Fruit fly (Drosophila melanogaster): Measurements from ENCODE around the gene CG15635.

DNA sequence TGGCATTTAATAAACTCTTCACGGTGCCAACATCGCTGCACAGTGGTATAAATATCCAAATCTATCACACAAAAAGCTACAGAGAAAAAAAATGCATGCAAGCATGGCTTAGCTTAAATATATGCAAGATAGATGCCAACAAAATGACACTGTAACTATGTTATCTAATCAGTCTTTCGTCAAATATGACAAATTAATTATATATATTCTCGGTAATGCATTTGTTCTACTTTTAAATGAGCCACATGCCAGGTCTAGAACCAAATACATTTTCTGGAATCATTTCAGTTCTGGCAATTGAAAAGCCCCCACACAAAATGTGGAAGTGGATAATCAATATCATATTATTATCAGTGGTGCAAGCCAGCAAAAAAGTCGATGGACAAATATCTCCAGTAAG lies 1.8 kb upstream of the CG15635 start, which contains the start of gene BG642163:
- TF ChIP-seq insv (optimal IDR thresholded peaks at IDR 0.05) (no peak), Sin3A (optimal IDR thresholded peaks at IDR 0.05) (no peak), psq (optimal IDR thresholded peaks at IDR 0.05) (no peak), h (optimal IDR thresholded peaks at IDR 0.05) (no peak), ttk (optimal IDR thresholded peaks at IDR 0.05) (no peak), Myc (optimal IDR thresholded peaks at IDR 0.05) (no peak)
